Fruit fly (Drosophila melanogaster): Measurements from ENCODE around the gene msl-2.

DNA sequence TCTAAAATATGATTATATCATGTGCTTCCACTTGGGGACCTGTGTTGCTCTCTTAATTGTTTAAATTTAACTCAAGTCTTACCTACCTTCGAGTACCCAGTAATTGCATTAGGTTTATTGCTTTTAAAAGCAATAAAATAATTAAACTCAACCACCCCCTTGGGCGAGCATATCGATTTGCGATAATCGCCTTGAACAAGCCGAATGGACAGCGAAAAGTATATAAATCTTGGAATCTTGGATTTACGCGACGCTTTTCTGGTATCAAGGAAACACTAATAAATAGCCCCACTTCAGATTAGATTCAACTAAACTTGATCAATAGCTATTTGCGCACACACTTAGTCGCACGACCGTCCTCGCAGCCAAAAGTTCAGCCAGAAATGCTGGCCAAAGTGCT lies 20.3 kb downstream of the msl-2 start, which contains the start of gene CG2772:
- TF ChIP-seq Dref (GFP tag; IDR thresholded peaks at IDR 0.05) (no peak), CG15696 (tag; optimal IDR thresholded peaks at IDR 0.05) (no peak), CG17829 (tag; optimal IDR thresholded peaks at IDR 0.05) (no peak), zf30C (GFP tag; optimal IDR thresholded peaks at IDR 0.05) (no peak), bbx (GFP tag; IDR thresholded peaks at IDR 0.05; ENCODE audit: partially characterized antibody) (no peak), Blimp-1 (GFP tag; optimal IDR thresholded peaks at IDR 0.05) (no peak), H2.0 (GFP tag; IDR thresholded peaks at IDR 0.05) (no peak), Antp (GFP tag; optimal IDR thresholded peaks at IDR 0.05) (no peak), al (GFP tag; IDR thresholded peaks at IDR 0.05) (no peak)
